Worm (Caenorhabditis elegans) whole organism, late embryonic: ENCODE measurements around the gene T26C12.1.

ENCODE experiments used
- ama-1 ChIP-seq: fragments of 150-350 bp; optimal IDR thresholded peaks from 2 replicates; lab custom pipeline; 2014
- ceh-24 ChIP-seq: sonication (generic microtip); optimal IDR thresholded peaks from 2 replicates; lab custom pipeline; 2016; ENCODE audit warnings: mild to moderate bottlenecking, missing genetic modification characterization, missing compliant biosample characterization
- che-1 ChIP-seq: sonication (generic microtip); optimal IDR thresholded peaks from 2 replicates; lab custom pipeline; 2016; ENCODE audit warnings: mild to moderate bottlenecking, missing genetic modification characterization, missing compliant biosample characterization
- fkh-10 ChIP-seq: fragments of 150-350 bp; optimal IDR thresholded peaks from 2 replicates; lab custom pipeline; 2014; ENCODE audit warnings: missing biosample characterization, missing genetic modification reagents, missing genetic modification characterization
- hlh-15 ChIP-seq: sonication (generic microtip); optimal IDR thresholded peaks from 2 replicates; lab custom pipeline; 2016; ENCODE audit warnings: missing genetic modification characterization, missing compliant biosample characterization
- hlh-8 ChIP-seq: sonication (generic microtip); optimal IDR thresholded peaks from 2 replicates; lab custom pipeline; 2016; ENCODE audit warnings: missing genotype, missing genetic modification characterization, missing compliant biosample characterization
- lim-6 ChIP-seq: sonication (generic microtip); optimal IDR thresholded peaks from 2 replicates; lab custom pipeline; 2016; ENCODE audit warnings: missing genetic modification characterization, missing compliant biosample characterization
- madf-2 ChIP-seq: sonication (generic microtip); optimal IDR thresholded peaks from 2 replicates; lab custom pipeline; 2017; ENCODE audit warnings: missing genetic modification characterization, missing compliant biosample characterization
- mec-3 ChIP-seq: sonication (generic microtip); optimal IDR thresholded peaks from 2 replicates; lab custom pipeline; 2016; ENCODE audit warnings: borderline replicate concordance, missing genetic modification characterization, missing compliant biosample characterization
- pag-3 ChIP-seq: sonication (generic microtip); optimal IDR thresholded peaks from 2 replicates; lab custom pipeline; 2016; ENCODE audit warnings: missing compliant biosample characterization, missing genetic modification characterization, borderline replicate concordance
- pha-2 ChIP-seq: sonication (generic microtip); optimal IDR thresholded peaks from 2 replicates; lab custom pipeline; 2017; ENCODE audit warnings: mild to moderate bottlenecking, missing genetic modification characterization, missing compliant biosample characterization
- pha-4 ChIP-seq: fragments of 150-350 bp; optimal IDR thresholded peaks from 2 replicates; lab custom pipeline; 2018; ENCODE audit warnings: missing biosample characterization, missing genetic modification reagents, missing genetic modification characterization
- pqm-1 ChIP-seq: sonication (generic microtip); optimal IDR thresholded peaks from 2 replicates; lab custom pipeline; 2016; ENCODE audit warnings: missing genetic modification characterization, missing compliant biosample characterization

DNA sequence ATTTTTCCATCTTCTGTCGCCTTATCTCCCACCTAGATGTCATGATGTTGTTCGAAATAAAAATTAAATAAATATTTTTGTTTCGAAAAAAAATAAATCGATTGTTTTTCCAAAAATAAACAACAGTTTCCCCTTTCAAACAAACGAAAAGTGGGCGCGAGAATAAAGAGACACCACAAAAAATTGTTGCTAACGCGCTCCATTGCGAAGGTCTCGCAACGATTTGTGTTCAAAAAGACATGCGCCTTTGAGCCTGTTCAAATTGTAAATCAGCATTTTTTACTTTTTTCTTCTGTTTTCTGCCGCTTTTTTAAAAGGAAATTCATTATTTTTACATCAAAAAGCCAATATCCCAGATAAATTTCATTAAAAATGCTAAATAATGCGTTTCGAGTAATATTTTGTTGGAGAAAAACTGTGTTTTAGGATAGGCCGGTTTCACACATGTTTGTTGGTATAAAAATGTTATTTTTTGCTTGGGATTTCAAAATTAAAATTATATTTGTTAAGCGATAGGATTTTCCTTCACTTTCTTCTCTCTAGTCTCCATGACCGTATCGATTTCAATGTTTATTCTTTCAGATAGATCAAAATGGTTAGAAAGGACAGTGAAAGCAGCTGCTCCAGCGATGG, 36.0 kb downstream of the T26C12.1 start, which contains the start of gene W08E12.7:
- peak; percentile 60 for TF ChIP-seq madf-2
- peak; percentile 84 for TF ChIP-seq hlh-8
- TF ChIP-seq ceh-24 (tag; lab: Kevin White, UChicago) = peak; percentile 21
- TF ChIP-seq pha-4 (tag; lab: Kevin White, UChicago) = no peak
- no peak for TF ChIP-seq pag-3 (tag; lab: Kevin White, UChicago)
- TF ChIP-seq lim-6 (tag; lab: Kevin White, UChicago) = no peak
- no peak for TF ChIP-seq ama-1 (lab: Kevin White, UChicago)
- TF ChIP-seq fkh-10 = no peak
- TF ChIP-seq pqm-1 (tag; lab: Kevin White, UChicago) = peak; percentile 25
- TF ChIP-seq mec-3 (tag; lab: Kevin White, UChicago) = no peak
- peak; percentile 15 for TF ChIP-seq pha-2 (tag; lab: Kevin White, UChicago)
- peak; percentile 25 for TF ChIP-seq che-1
- TF ChIP-seq hlh-15 (tag; lab: Kevin White, UChicago) = peak; percentile 41
